Fruit fly (Drosophila melanogaster): Measurements from ENCODE around the gene Fer1HCH.

The Fer1HCH gene

DNA sequence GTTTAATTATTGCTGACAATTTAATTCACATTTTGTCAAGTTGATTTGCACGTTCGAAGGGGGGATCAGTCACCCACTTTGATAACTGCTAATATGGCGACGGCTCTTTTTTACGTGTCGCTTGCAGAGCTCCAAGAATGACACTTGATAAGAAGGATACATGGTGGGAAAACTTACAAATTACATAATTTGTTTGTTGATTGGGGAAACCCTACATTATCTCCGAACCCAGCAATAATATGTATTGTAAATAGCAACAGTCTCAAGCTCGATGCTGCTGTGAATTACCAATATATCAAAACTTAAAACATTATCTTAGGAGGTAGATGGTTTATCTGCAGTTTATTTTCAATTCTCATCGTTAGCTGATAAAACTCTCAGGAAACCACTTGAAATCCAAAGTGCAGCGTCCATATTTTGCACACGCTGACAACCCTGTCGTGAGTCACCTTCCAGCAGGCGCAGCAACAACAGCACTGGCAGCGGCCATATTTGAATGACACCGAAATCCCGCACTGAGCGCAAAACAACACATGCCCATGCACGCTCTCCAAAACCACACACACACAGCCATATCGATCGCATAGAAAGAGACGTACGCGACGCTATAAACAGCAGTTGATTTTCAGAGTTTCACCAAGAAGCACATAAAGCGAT, 365 bp upstream of the Fer1HCH start (continued):
- TF ChIP-seq kah (GFP tag; optimal IDR thresholded peaks at IDR 0.05) (peak; percentile 73), p53 (GFP tag; optimal IDR thresholded peaks at IDR 0.05) (peak; percentile 93), stwl (tag; optimal IDR thresholded peaks at IDR 0.05) (peak; percentile 33), lola (GFP tag; optimal IDR thresholded peaks at IDR 0.05) (peak in 1 of 3 experiments; percentile 99), CG4730 (GFP tag; IDR thresholded peaks at IDR 0.05) (peak; percentile 82), Dip2 (GFP tag; IDR thresholded peaks at IDR 0.05) (peak; percentile 51), Sox100B (GFP tag; optimal IDR thresholded peaks at IDR 0.05) (peak; percentile 99), knrl (GFP tag; IDR thresholded peaks at IDR 0.05; ENCODE audit: partially characterized antibody) (no peak), Adf1 (GFP tag; IDR thresholded peaks at IDR 0.05) (peak; percentile 62; the same call in 1 of the 2 replicates), Bteb2 (GFP tag; optimal IDR thresholded peaks at IDR 0.05) (peak; percentile 97), CG1792 (GFP tag; optimal IDR thresholded peaks at IDR 0.05) (peak; percentile 96), Six4 (GFP tag; optimal IDR thresholded peaks at IDR 0.05) (peak; percentile 96), ind (GFP tag; optimal IDR thresholded peaks at IDR 0.05) (peak; percentile 97), CG42726 (GFP tag; IDR thresholded peaks at IDR 0.05; ENCODE audit: partially characterized antibody) (0 out of 2 replicates have a peak, but pooled peaks have one; percentile 21), ro (GFP tag; IDR thresholded peaks at IDR 0.05) (peak; percentile 75), CG3847 (GFP tag; IDR thresholded peaks at IDR 0.05) (peak; percentile 91), CG7271 (tag; optimal IDR thresholded peaks at IDR 0.05) (peak; percentile 17), Xrp1 (GFP tag; IDR thresholded peaks at IDR 0.05) (peak; percentile 90), CG32532 (GFP tag; IDR thresholded peaks at IDR 0.05) (peak; percentile 93), insv (GFP tag; optimal IDR thresholded peaks at IDR 0.05) (peak; percentile 64 to 82), sug (tag; optimal IDR thresholded peaks at IDR 0.05) (peak; percentile 94), crp (GFP tag; optimal IDR thresholded peaks at IDR 0.05) (peak; percentile 26 to 77), Sry-β (GFP tag; optimal IDR thresholded peaks at IDR 0.05) (peak; percentile 76), dpn (GFP tag; optimal IDR thresholded peaks at IDR 0.05) (peak; percentile 96 to 98), HmgZ (tag; optimal IDR thresholded peaks at IDR 0.05) (peak; percentile 93), z (GFP tag; IDR thresholded peaks at IDR 0.05) (0 out of 3 replicates have a peak, but pooled peaks have one; percentile 39), gem (tag; optimal IDR thresholded peaks at IDR 0.05) (peak; percentile 96), CG31224 (GFP tag; IDR thresholded peaks at IDR 0.05) (peak; percentile 86), CG1647 (GFP tag; optimal IDR thresholded peaks at IDR 0.05) (peak; percentile 91), fru (optimal IDR thresholded peaks at IDR 0.05) (no peak), Nf-YA (GFP tag; IDR thresholded peaks at IDR 0.05) (peak; percentile 67), pnt (GFP tag; optimal IDR thresholded peaks at IDR 0.05) (peak; percentile 98), Ptx1 (GFP tag; IDR thresholded peaks at IDR 0.05) (peak; percentile 91), CG4707 (GFP tag; optimal IDR thresholded peaks at IDR 0.05) (peak; percentile 67), repo (GFP tag; optimal IDR thresholded peaks at IDR 0.05) (peak; percentile 95), Hr39 (optimal IDR thresholded peaks at IDR 0.05) (no peak), psq (GFP tag; optimal IDR thresholded peaks at IDR 0.05) (peak; percentile 77), C15 (GFP tag; IDR thresholded peaks at IDR 0.05) (0 out of 3 replicates have a peak, but pooled peaks have one; percentile 66), HmgD (GFP tag; optimal IDR thresholded peaks at IDR 0.05) (peak; percentile 97), salm (tag; optimal IDR thresholded peaks at IDR 0.05) (peak; percentile 67), yki (optimal IDR thresholded peaks at IDR 0.05) (no peak), CG30020 (tag; optimal IDR thresholded peaks at IDR 0.05) (peak; percentile 82), tap (tag; optimal IDR thresholded peaks at IDR 0.05) (peak; percentile 86), cato (GFP tag; optimal IDR thresholded peaks at IDR 0.05; ENCODE audit: borderline replicate concordance) (peak; percentile 96), Sin3A (optimal IDR thresholded peaks at IDR 0.05) (no peak), abd-A (tag; optimal IDR thresholded peaks at IDR 0.05) (no peak), Hsf (GFP tag; optimal IDR thresholded peaks at IDR 0.05) (peak; percentile 98), CG15514 (GFP tag; optimal IDR thresholded peaks at IDR 0.05) (peak; percentile 83), Elba2 (GFP tag; optimal IDR thresholded peaks at IDR 0.05) (peak; percentile 46), CG5245 (GFP tag; optimal IDR thresholded peaks at IDR 0.05) (peak; percentile 89), Neu2 (GFP tag; optimal IDR thresholded peaks at IDR 0.05; ENCODE audit: borderline replicate concordance) (peak; percentile 95)
